Worm (Caenorhabditis elegans) whole organism, L1 larva: ENCODE results near the gene gst-42.
A peak's percentile ranks its signal among the peaks of the same experiment; 100 is the strongest.

Source experiments
- C04F5.9 ChIP-seq: sonication (generic microtip); optimal IDR thresholded peaks from 2 replicates; lab custom pipeline; 2016; ENCODE audit warnings: missing genetic modification characterization, missing compliant biosample characterization
- C34B4.2 ChIP-seq: sonication (generic microtip); optimal IDR thresholded peaks from 2 replicates; lab custom pipeline; 2017; ENCODE audit warnings: mild to moderate bottlenecking, missing genetic modification characterization, missing compliant biosample characterization
- Y116A8C.19 ChIP-seq: sonication (generic microtip); optimal IDR thresholded peaks from 2 replicates; lab custom pipeline; 2016; ENCODE audit warnings: missing compliant biosample characterization, missing genetic modification characterization, borderline replicate concordance
- ceh-63 ChIP-seq: fragments of 200-800 bp; sonication (Bioruptor generic); optimal IDR thresholded peaks from 2 replicates; lab custom pipeline; 2018; ENCODE audit warnings: mild to moderate bottlenecking, missing genetic modification characterization, missing compliant biosample characterization
- ceh-8 ChIP-seq: fragments of 200-800 bp; sonication (Bioruptor generic); optimal IDR thresholded peaks from 2 replicates; lab custom pipeline; 2018; ENCODE audit warnings: mild to moderate bottlenecking, missing genetic modification characterization, moderate library complexity, missing compliant biosample characterization
- ceh-90 ChIP-seq: sonication (generic microtip); optimal IDR thresholded peaks from 2 replicates; lab custom pipeline; 2016; ENCODE audit warnings: missing genetic modification characterization, missing compliant biosample characterization
- ces-1 ChIP-seq: fragments of 150-350 bp; optimal IDR thresholded peaks from 2 replicates; lab custom pipeline; 2014; ENCODE audit warnings: missing biosample characterization, missing genetic modification reagents, missing genetic modification characterization
- dpl-1 ChIP-seq, 3 experiments: fragments of 150-350 bp in 2 of 3; sonication (generic microtip) in 1 of 3; optimal IDR thresholded peaks; 2 replicates each; lab custom pipeline; 2014 to 2017; ENCODE audit warnings: missing biosample characterization in 3 of 3, missing genetic modification characterization in 3 of 3, missing genetic modification reagents in 3 of 3
- dsc-1 ChIP-seq: sonication (generic microtip); optimal IDR thresholded peaks from 2 replicates; lab custom pipeline; 2016; ENCODE audit warnings: mild to moderate bottlenecking, missing genetic modification characterization, missing compliant biosample characterization
- efl-1 ChIP-seq, 4 experiments: fragments of 150-350 bp; optimal IDR thresholded peaks in 3 of 4; peaks in 1 of 4; 1 replicate in 1 of 4; 2 replicates in 3 of 4; lab custom pipeline; 2014; ENCODE audit warnings: missing biosample characterization in 2 of 4, missing genetic modification characterization in 2 of 4, missing genetic modification reagents in 2 of 4
- efl-3 ChIP-seq: fragments of 200-800 bp; sonication (Bioruptor generic); optimal IDR thresholded peaks from 2 replicates; lab custom pipeline; 2018; ENCODE audit warnings: mild to moderate bottlenecking, missing genetic modification characterization, missing compliant biosample characterization
- elt-3 ChIP-seq, 6 experiments: fragments of 150-350 bp in 1 of 6; sonication (generic microtip); optimal IDR thresholded peaks; 2 replicates each; lab custom pipeline; 2017 to 2018; ENCODE audit warnings: missing biosample characterization in 6 of 6, missing genetic modification characterization in 6 of 6, inconsistent platforms in 1 of 6
- fkh-10 ChIP-seq: sonication (generic microtip); optimal IDR thresholded peaks from 2 replicates; lab custom pipeline; 2017; ENCODE audit warnings: missing biosample characterization, missing genetic modification reagents, missing genetic modification characterization
- fkh-4 ChIP-seq: sonication (generic microtip); optimal IDR thresholded peaks from 2 replicates; lab custom pipeline; 2016; ENCODE audit warnings: missing compliant biosample characterization, missing genetic modification characterization, borderline replicate concordance
- fkh-8 ChIP-seq: sonication (generic microtip); optimal IDR thresholded peaks from 2 replicates; lab custom pipeline; 2016; ENCODE audit warnings: mild to moderate bottlenecking, missing genetic modification characterization, missing compliant biosample characterization
- fos-1 ChIP-seq: fragments of 150-350 bp; optimal IDR thresholded peaks from 2 replicates; lab custom pipeline; 2014; ENCODE audit warnings: missing biosample characterization, missing genetic modification characterization
- grh-1 ChIP-seq: fragments of 200-800 bp; sonication (Bioruptor generic); IDR thresholded peaks from 2 replicates; pipeline ENCODE4 v1.3.6; 2022; ENCODE audit warnings: missing genetic modification reagents, missing genetic modification characterization, missing compliant biosample characterization
- hpl-2 ChIP-seq: fragments of 150-350 bp; optimal IDR thresholded peaks from 2 replicates; lab custom pipeline; 2014; ENCODE audit warnings: missing biosample characterization, missing genetic modification reagents, missing genetic modification characterization
- lin-14 ChIP-seq: fragments of 200-800 bp; sonication (Bioruptor generic); optimal IDR thresholded peaks from 2 replicates; lab custom pipeline; 2018; ENCODE audit warnings: mild to moderate bottlenecking, missing genetic modification characterization, moderate library complexity, missing compliant biosample characterization
- lin-35 ChIP-seq, 2 experiments: fragments of 150-350 bp; optimal IDR thresholded peaks; 2 replicates each; lab custom pipeline; 2014; ENCODE audit warnings: missing biosample characterization in 2 of 2, missing genetic modification characterization in 2 of 2, missing genetic modification reagents in 2 of 2
- lin-39 ChIP-seq: fragments of 150-350 bp; optimal IDR thresholded peaks from 2 replicates; lab custom pipeline; 2014; ENCODE audit warnings: missing biosample characterization, missing genetic modification reagents, missing genetic modification characterization
- lsy-2 ChIP-seq, 2 experiments: fragments of 150-350 bp; optimal IDR thresholded peaks; 2 replicates each; lab custom pipeline; 2014; ENCODE audit warnings: missing biosample characterization in 2 of 2, missing genetic modification characterization in 2 of 2
- mef-2 ChIP-seq: fragments of 150-350 bp; optimal IDR thresholded peaks from 2 replicates; lab custom pipeline; 2014; ENCODE audit warnings: missing biosample characterization, missing genetic modification characterization
- mep-1 ChIP-seq: fragments of 150-350 bp; optimal IDR thresholded peaks from 2 replicates; lab custom pipeline; 2014; ENCODE audit warnings: missing biosample characterization, missing genetic modification characterization
- nhr-12 ChIP-seq: sonication (generic microtip); optimal IDR thresholded peaks from 2 replicates; lab custom pipeline; 2017; ENCODE audit warnings: missing biosample characterization, missing genetic modification characterization
- nhr-71 ChIP-seq: sonication (generic microtip); optimal IDR thresholded peaks from 2 replicates; lab custom pipeline; 2016; ENCODE audit warnings: mild to moderate bottlenecking, missing genetic modification characterization, moderate library complexity, missing compliant biosample characterization
- nhr-84 ChIP-seq: sonication (generic microtip); optimal IDR thresholded peaks from 2 replicates; lab custom pipeline; 2017; ENCODE audit warnings: missing biosample characterization, missing genetic modification characterization
- nhr-90 ChIP-seq: sonication (generic microtip); optimal IDR thresholded peaks from 2 replicates; lab custom pipeline; 2016; ENCODE audit warnings: mild to moderate bottlenecking, missing genetic modification characterization, missing compliant biosample characterization; ENCODE audit not compliant: poor library complexity
- pax-3 ChIP-seq: fragments of 200-800 bp; sonication (Bioruptor generic); optimal IDR thresholded peaks from 2 replicates; lab custom pipeline; 2018; ENCODE audit warnings: mild to moderate bottlenecking, missing genetic modification characterization, moderate library complexity, missing compliant biosample characterization
- rnt-1 ChIP-seq: sonication (generic microtip); optimal IDR thresholded peaks from 2 replicates; lab custom pipeline; 2016; ENCODE audit warnings: mild to moderate bottlenecking, missing genetic modification characterization, moderate library complexity, missing compliant biosample characterization
- sox-4 ChIP-seq: sonication (generic microtip); optimal IDR thresholded peaks from 2 replicates; lab custom pipeline; 2016; ENCODE audit warnings: missing genetic modification characterization, missing compliant biosample characterization
- sptf-1 ChIP-seq: fragments of 150-350 bp; optimal IDR thresholded peaks from 2 replicates; lab custom pipeline; 2014; ENCODE audit warnings: missing biosample characterization, missing genetic modification characterization
- sup-37 ChIP-seq: fragments of 200-800 bp; sonication (Bioruptor generic); optimal IDR thresholded peaks from 2 replicates; lab custom pipeline; 2018; ENCODE audit warnings: mild to moderate bottlenecking, missing genetic modification characterization, missing compliant biosample characterization
- unc-130 ChIP-seq: fragments of 150-350 bp; optimal IDR thresholded peaks from 2 replicates; lab custom pipeline; 2017; ENCODE audit warnings: missing biosample characterization, missing genetic modification characterization, inconsistent platforms
- unc-62 ChIP-seq: fragments of 150-350 bp; optimal IDR thresholded peaks from 2 replicates; lab custom pipeline; 2014; ENCODE audit warnings: missing biosample characterization, missing genetic modification reagents, missing genetic modification characterization

The gst-42 gene

DNA sequence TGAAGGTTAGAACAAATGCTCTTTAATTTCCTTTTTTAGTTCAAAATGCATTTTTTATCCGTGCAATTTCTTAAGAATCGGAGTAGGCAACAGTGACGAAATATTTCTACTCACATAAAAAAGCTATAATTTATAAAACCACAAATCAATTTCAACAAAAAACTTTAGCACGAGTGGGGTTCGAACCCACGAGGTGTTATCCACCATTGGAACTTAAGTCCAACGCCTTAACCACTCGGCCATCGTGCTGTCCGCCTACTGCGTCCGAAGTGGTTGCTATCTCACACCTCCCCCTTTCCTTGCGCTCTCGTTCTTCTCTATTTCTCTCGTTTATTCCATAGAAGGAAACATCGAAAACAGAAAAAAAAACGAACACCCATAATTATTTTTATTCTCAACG, 29.9 kb upstream of the gst-42 start (continued):
- TF ChIP-seq fos-1 (tag; lab: Kevin White, UChicago): no peak
- TF ChIP-seq pax-3 (tag; lab: Kevin White, UChicago): peak; percentile 36
- peak; percentile 69 for TF ChIP-seq nhr-90
- TF ChIP-seq nhr-12: no peak
- TF ChIP-seq rnt-1 (tag; lab: Kevin White, UChicago): peak; percentile 26
- peak; percentile 30 for TF ChIP-seq unc-130 (tag; lab: Kevin White, UChicago)
- TF ChIP-seq lsy-2 (tag; optimal IDR thresholded peaks at IDR 0.05; lab: Kevin White, UChicago): peak; percentile 51 to 56
- TF ChIP-seq efl-3: no peak
- no peak for TF ChIP-seq hpl-2 (GFP tag; lab: Kevin White, UChicago)
- peak in 1 of 2 experiments; percentile 27 for TF ChIP-seq lin-35 (GFP tag; optimal IDR thresholded peaks at IDR 0.05; lab: Kevin White, UChicago)
- peak; percentile 75 for TF ChIP-seq lin-14
- TF ChIP-seq unc-62 (GFP tag; lab: Kevin White, UChicago): no peak
- TF ChIP-seq sptf-1 (tag; lab: Kevin White, UChicago): no peak
- no peak for TF ChIP-seq ceh-8 (GFP tag; lab: Kevin White, UChicago)
- no peak for TF ChIP-seq ceh-90 (tag; lab: Kevin White, UChicago)
- TF ChIP-seq Y116A8C.19 (tag; lab: Kevin White, UChicago): no peak
- no peak for TF ChIP-seq ces-1 (GFP tag; lab: Kevin White, UChicago)
- no peak for TF ChIP-seq sup-37 (GFP tag; lab: Kevin White, UChicago)
- peak; percentile 68 for TF ChIP-seq fkh-8 (tag; lab: Kevin White, UChicago)
- no peak for TF ChIP-seq lin-39 (tag; lab: Kevin White, UChicago)
- no peak for TF ChIP-seq C04F5.9 (tag; lab: Kevin White, UChicago)
- no peak for TF ChIP-seq mef-2 (tag; lab: Kevin White, UChicago)
- TF ChIP-seq nhr-71 (tag; lab: Kevin White, UChicago): peak; percentile 77
- TF ChIP-seq efl-1 (optimal IDR thresholded peaks at IDR 0.05; lab: Kevin White, UChicago): peak in 1 of 2 experiments; percentile 17
- TF ChIP-seq efl-1 (GFP tag; optimal IDR thresholded peaks at IDR 0.05 in 1 of 2; lab: Kevin White, UChicago): peak in 1 of 2 experiments; percentile 80
- peak; percentile 57 for TF ChIP-seq mep-1 (tag; lab: Kevin White, UChicago)
- TF ChIP-seq grh-1 (GFP tag; lab: Robert Waterston, UW): no peak
- peak in 1 of 6 experiments; percentile 22 for TF ChIP-seq elt-3 (tag; optimal IDR thresholded peaks at IDR 0.05; lab: Kevin White, UChicago)
- peak; percentile 11 for TF ChIP-seq sox-4 (tag; lab: Kevin White, UChicago)
- no peak for TF ChIP-seq fkh-4 (tag; lab: Kevin White, UChicago)
- peak in 1 of 3 experiments; percentile 11 for TF ChIP-seq dpl-1 (GFP tag; optimal IDR thresholded peaks at IDR 0.05; lab: Kevin White, UChicago)
- TF ChIP-seq, all 84 proteins: peak for 40

ce11 chrX:11753155-11753554, 25.4 kb upstream of the gst-42 start:
- TF ChIP-seq efl-1 (optimal IDR thresholded peaks at IDR 0.05; lab: Kevin White, UChicago) (no peak), efl-1 (GFP tag; optimal IDR thresholded peaks at IDR 0.05 in 1 of 2; lab: Kevin White, UChicago) (peak in 1 of 2 experiments; percentile 42), fkh-4 (tag; lab: Kevin White, UChicago) (peak; percentile 65), lin-14 (no peak), C34B4.2 (tag; lab: Kevin White, UChicago) (no peak), dsc-1 (peak; percentile 93)

DNA sequence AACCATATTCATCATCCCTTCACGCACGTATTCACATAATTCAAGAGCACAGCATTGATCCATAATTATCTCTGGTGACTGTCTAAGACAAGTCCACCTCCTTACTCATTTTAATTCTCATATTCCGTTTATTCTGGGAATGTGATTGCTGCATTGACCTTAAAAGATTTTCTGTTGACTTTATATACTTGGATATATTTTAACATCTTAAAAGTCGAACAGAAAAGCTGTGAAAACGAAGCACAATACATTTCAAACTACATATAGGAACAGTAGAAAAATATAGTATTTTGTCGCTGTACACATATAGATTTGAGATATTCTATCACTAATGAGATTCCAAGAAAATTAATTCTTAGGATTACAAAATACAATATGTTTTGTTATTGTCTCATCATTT, 24.6 kb upstream of the gst-42 start:
- TF ChIP-seq fkh-10 (GFP tag; lab: Kevin White, UChicago) (no peak), efl-1 (optimal IDR thresholded peaks at IDR 0.05; lab: Kevin White, UChicago) (no peak), efl-1 (GFP tag; optimal IDR thresholded peaks at IDR 0.05 in 1 of 2; lab: Kevin White, UChicago) (no peak), fkh-4 (tag; lab: Kevin White, UChicago) (no peak), mep-1 (tag; lab: Kevin White, UChicago) (no peak), ceh-63 (no peak), nhr-84 (no peak)
- TF ChIP-seq, all 84 proteins: peak for 0
